Fruit fly (Drosophila melanogaster): ENCODE results near the gene alpha-Man-IIa.

Gene alpha-Man-IIa

dm6 chr3R:9408069-9408468 is 4.3 kb upstream of the alpha-Man-IIa start, which contains the start of gene CG44261:
CG44261 (minus strand) TSS chr3R:9408169.
- TF ChIP-seq CG1621 (tag; optimal IDR thresholded peaks at IDR 0.05) = no peak
- no peak for TF ChIP-seq CG11294 (GFP tag; IDR thresholded peaks at IDR 0.05)
- no peak for TF ChIP-seq CG34406 (GFP tag; optimal IDR thresholded peaks at IDR 0.05)
- TF ChIP-seq fd85E (GFP tag; optimal IDR thresholded peaks at IDR 0.05) = no peak
- no peak for TF ChIP-seq Eip75B (GFP tag; optimal IDR thresholded peaks at IDR 0.05)
- no peak for TF ChIP-seq Ets96B (tag; optimal IDR thresholded peaks at IDR 0.05)
- TF ChIP-seq Hr38 (GFP tag; optimal IDR thresholded peaks at IDR 0.05) = no peak
- TF ChIP-seq svp (GFP tag) = no peak
- no peak for TF ChIP-seq CG3032 (tag; optimal IDR thresholded peaks at IDR 0.05)
- no peak for TF ChIP-seq Gug (GFP tag; IDR thresholded peaks at IDR 0.05)
- no peak for TF ChIP-seq Blimp-1 (GFP tag; optimal IDR thresholded peaks at IDR 0.05)
- no peak for TF ChIP-seq Eip78C (GFP tag)
- TF ChIP-seq CG8319 (GFP tag; optimal IDR thresholded peaks at IDR 0.05) = no peak
- no peak for TF ChIP-seq fkh (GFP tag; optimal IDR thresholded peaks at IDR 0.05)
- no peak for TF ChIP-seq Smox (GFP tag; optimal IDR thresholded peaks at IDR 0.05)
- TF ChIP-seq CG6792 (GFP tag; optimal IDR thresholded peaks at IDR 0.05) = no peak
- TF ChIP-seq salr (GFP tag; optimal IDR thresholded peaks at IDR 0.05) = no peak
- TF ChIP-seq CG6276 (GFP tag; optimal IDR thresholded peaks at IDR 0.05) = no peak

- TF ChIP-seq CG3919 (GFP tag; optimal IDR thresholded peaks at IDR 0.05) (no peak), dac (GFP tag; optimal IDR thresholded peaks at IDR 0.05) (no peak), Smox (GFP tag; optimal IDR thresholded peaks at IDR 0.05) (no peak), cyc (GFP tag; optimal IDR thresholded peaks at IDR 0.05) (no peak), achi (GFP tag; optimal IDR thresholded peaks at IDR 0.05) (no peak), OdsH (GFP tag; optimal IDR thresholded peaks at IDR 0.05) (no peak), CG9139 (GFP tag; optimal IDR thresholded peaks at IDR 0.05) (no peak), esn (GFP tag; optimal IDR thresholded peaks at IDR 0.05) (no peak), vri (GFP tag; optimal IDR thresholded peaks at IDR 0.05) (no peak), topi (GFP tag; optimal IDR thresholded peaks at IDR 0.05) (no peak)
Observed at dm6 chr3R:9410182-9410581, 2.2 kb upstream of the alpha-Man-IIa start, which contains the start of gene betaTub85D. betaTub85D (minus strand) TSS chr3R:9410282.

- TF ChIP-seq CG6163 (GFP tag; IDR thresholded peaks at IDR 0.05) (no peak), CG6808 (GFP tag; optimal IDR thresholded peaks at IDR 0.05) (no peak), CG11762 (GFP tag; optimal IDR thresholded peaks at IDR 0.05; ENCODE audit: insufficient read depth) (no peak), dac (GFP tag; optimal IDR thresholded peaks at IDR 0.05) (no peak), pdm3 (GFP tag; optimal IDR thresholded peaks at IDR 0.05) (no peak), salr (GFP tag; optimal IDR thresholded peaks at IDR 0.05) (no peak), Eip75B (GFP tag; optimal IDR thresholded peaks at IDR 0.05) (no peak), achi (GFP tag; optimal IDR thresholded peaks at IDR 0.05) (no peak), lz (GFP tag; optimal IDR thresholded peaks at IDR 0.05) (no peak)
Observed at dm6 chr3R:9416951-9417350, 4.6 kb downstream of the alpha-Man-IIa start.

- TF ChIP-seq dsx (GFP tag; optimal IDR thresholded peaks at IDR 0.05; ENCODE audit: poor library complexity, severe bottlenecking) (no peak), Eip78C (GFP tag) (peak; percentile 80), ss (GFP tag; optimal IDR thresholded peaks at IDR 0.05) (peak in 1 of 2 experiments; percentile 48), salr (GFP tag; optimal IDR thresholded peaks at IDR 0.05) (no peak), vri (GFP tag; optimal IDR thresholded peaks at IDR 0.05) (peak; percentile 12), CG11762 (GFP tag; optimal IDR thresholded peaks at IDR 0.05; ENCODE audit: insufficient read depth) (no peak), CG1621 (tag; optimal IDR thresholded peaks at IDR 0.05) (peak; percentile 49), CG32006 (GFP tag; optimal IDR thresholded peaks at IDR 0.05) (no peak), fd85E (GFP tag; optimal IDR thresholded peaks at IDR 0.05) (peak; percentile 53), Eip93F (GFP tag; optimal IDR thresholded peaks at IDR 0.05) (no peak), fkh (GFP tag; optimal IDR thresholded peaks at IDR 0.05) (peak; percentile 39), CG6854 (GFP tag; optimal IDR thresholded peaks at IDR 0.05) (peak; percentile 75), CG6792 (GFP tag; optimal IDR thresholded peaks at IDR 0.05) (no peak), lz (GFP tag; optimal IDR thresholded peaks at IDR 0.05) (no peak), CG11902 (GFP tag; optimal IDR thresholded peaks at IDR 0.05) (no peak), CG16779 (tag; optimal IDR thresholded peaks at IDR 0.05) (peak; percentile 60), Sox102F (GFP tag; optimal IDR thresholded peaks at IDR 0.05) (no peak), Sox14 (GFP tag; optimal IDR thresholded peaks at IDR 0.05) (peak; percentile 54), spab (GFP tag; optimal IDR thresholded peaks at IDR 0.05) (no peak), esn (GFP tag; optimal IDR thresholded peaks at IDR 0.05) (peak; percentile 42), Blimp-1 (GFP tag; optimal IDR thresholded peaks at IDR 0.05) (peak; percentile 57), CG9139 (GFP tag; optimal IDR thresholded peaks at IDR 0.05) (peak; percentile 16), acj6 (GFP tag; optimal IDR thresholded peaks at IDR 0.05) (no peak), CG6276 (GFP tag; optimal IDR thresholded peaks at IDR 0.05) (no peak)
Observed at dm6 chr3R:9417577-9418334, 5.4 kb downstream of the alpha-Man-IIa start, which contains the start of gene ps. ps (plus strand) TSS chr3R:9417940.
